Fruit fly (Drosophila melanogaster): ENCODE results near the gene c12.2.

The c12.2 gene

DNA sequence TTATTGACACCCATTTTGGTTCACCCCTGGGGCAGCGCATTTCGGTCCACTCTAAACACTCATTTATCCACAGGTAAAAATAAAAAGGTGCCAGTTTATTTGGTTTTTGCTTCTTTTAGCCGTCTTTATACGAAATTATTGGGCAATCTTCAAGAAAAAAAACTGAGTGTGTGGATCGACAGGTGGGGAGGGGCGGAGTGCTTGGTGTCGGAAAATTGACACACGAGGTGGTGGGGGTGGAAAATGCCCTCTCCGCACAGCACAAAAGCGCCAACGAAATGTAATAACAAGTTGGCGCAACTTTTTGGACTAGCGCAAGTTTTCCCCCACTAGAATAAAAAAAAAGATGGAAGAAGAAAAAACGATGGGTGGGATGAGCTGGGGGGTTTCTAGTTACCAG is 26.4 kb downstream of the c12.2 start:
- TF ChIP-seq Mnt (GFP tag; optimal IDR thresholded peaks at IDR 0.05), result no peak
- no peak for TF ChIP-seq CG12768 (GFP tag; optimal IDR thresholded peaks at IDR 0.05)
- TF ChIP-seq cic (GFP tag; optimal IDR thresholded peaks at IDR 0.05), result no peak
- TF ChIP-seq tj (GFP tag; optimal IDR thresholded peaks at IDR 0.05), result no peak

DNA sequence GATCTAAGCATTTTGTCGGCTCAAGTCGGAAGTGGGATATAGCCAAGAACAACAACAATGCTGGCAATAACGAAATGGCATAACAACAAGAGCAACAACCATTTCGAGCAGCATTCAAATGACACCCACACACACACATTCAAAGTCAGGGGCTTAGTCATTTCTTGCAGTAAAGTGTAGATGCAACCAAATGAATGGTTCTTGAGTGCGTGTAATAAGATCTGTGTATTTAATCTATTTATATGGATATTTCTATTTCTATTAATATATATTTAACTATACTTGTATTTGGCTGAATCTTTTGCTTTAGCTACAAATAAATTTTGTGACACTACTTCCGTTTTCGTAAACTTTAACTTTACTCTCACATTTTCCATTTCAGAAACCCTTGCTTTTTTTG is 28.6 kb downstream of the c12.2 start:
- TF ChIP-seq toe (GFP tag; optimal IDR thresholded peaks at IDR 0.05), result no peak

DNA sequence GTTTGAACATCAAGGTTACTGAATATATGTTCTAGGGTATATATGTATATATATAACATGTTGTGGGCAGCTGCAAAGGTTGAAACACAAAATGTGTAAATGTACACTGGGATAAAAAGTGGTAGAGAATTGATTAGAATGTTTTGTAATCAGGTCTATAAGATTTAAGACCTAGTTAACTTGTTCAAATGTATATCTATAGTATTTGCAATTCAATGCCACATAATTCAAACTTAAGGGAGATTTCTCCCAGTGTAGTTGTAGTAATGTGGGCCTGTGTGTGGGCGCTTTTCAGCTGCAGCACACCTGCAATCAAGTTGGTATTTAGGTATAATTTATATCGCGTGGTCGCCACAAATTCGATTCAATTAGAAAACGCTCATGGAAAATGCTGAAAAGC is 30.1 kb downstream of the c12.2 start:
- peak; percentile 18 for TF ChIP-seq CG7101 (tag; optimal IDR thresholded peaks at IDR 0.05)
- no peak for TF ChIP-seq Hr96 (GFP tag; optimal IDR thresholded peaks at IDR 0.05)
- no peak for TF ChIP-seq toe (GFP tag; optimal IDR thresholded peaks at IDR 0.05)
- TF ChIP-seq CG7045 (GFP tag; optimal IDR thresholded peaks at IDR 0.05), result peak; percentile 27
- TF ChIP-seq bab1 (GFP tag; optimal IDR thresholded peaks at IDR 0.05), result peak; percentile 9
- TF ChIP-seq CG14711 (tag; optimal IDR thresholded peaks at IDR 0.05), result peak; percentile 33

DNA sequence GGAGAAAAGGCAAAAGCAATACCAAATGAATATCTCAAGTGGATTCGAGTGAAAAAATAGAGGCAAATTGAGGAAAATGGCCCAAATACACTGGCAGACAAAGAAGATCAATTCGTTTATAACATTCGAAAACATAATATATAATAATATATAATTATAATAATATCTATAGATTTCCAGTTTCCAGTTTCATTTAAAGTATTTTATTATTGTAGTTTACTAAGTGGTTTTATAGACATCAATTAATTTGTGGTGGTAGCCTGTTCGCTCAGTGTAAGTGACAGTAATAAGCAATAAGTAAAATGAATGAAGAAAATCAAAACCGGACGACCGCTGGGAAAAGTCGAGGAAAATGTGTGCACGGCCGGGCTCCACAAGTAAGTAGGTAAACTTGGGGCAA is 31.1 kb downstream of the c12.2 start:
- TF ChIP-seq CG11617 (GFP tag; optimal IDR thresholded peaks at IDR 0.05), result no peak
- TF ChIP-seq ovo (GFP tag; optimal IDR thresholded peaks at IDR 0.05), result no peak
- no peak for TF ChIP-seq pad (GFP tag; optimal IDR thresholded peaks at IDR 0.05)
- no peak for TF ChIP-seq cnc (optimal IDR thresholded peaks at IDR 0.05)
- TF ChIP-seq CG1620 (GFP tag; optimal IDR thresholded peaks at IDR 0.05), result no peak
- TF ChIP-seq CG33017 (tag; optimal IDR thresholded peaks at IDR 0.05), result no peak
- TF ChIP-seq toe (GFP tag; optimal IDR thresholded peaks at IDR 0.05), result no peak
- no peak for TF ChIP-seq Clk (GFP tag; optimal IDR thresholded peaks at IDR 0.05)
- TF ChIP-seq CG7045 (GFP tag; optimal IDR thresholded peaks at IDR 0.05), result no peak
- TF ChIP-seq cic (GFP tag; optimal IDR thresholded peaks at IDR 0.05), result no peak
- TF ChIP-seq bab1 (GFP tag; optimal IDR thresholded peaks at IDR 0.05), result no peak
- no peak for TF ChIP-seq kay (GFP tag; ENCODE audit: borderline replicate concordance)
- no peak for TF ChIP-seq CG7101 (tag; optimal IDR thresholded peaks at IDR 0.05)
- no peak for TF ChIP-seq Mnt (GFP tag; optimal IDR thresholded peaks at IDR 0.05)
- TF ChIP-seq Hr96 (GFP tag; optimal IDR thresholded peaks at IDR 0.05), result no peak
- no peak for TF ChIP-seq Crg-1 (GFP tag; optimal IDR thresholded peaks at IDR 0.05)
- TF ChIP-seq tj (GFP tag; optimal IDR thresholded peaks at IDR 0.05), result no peak

DNA sequence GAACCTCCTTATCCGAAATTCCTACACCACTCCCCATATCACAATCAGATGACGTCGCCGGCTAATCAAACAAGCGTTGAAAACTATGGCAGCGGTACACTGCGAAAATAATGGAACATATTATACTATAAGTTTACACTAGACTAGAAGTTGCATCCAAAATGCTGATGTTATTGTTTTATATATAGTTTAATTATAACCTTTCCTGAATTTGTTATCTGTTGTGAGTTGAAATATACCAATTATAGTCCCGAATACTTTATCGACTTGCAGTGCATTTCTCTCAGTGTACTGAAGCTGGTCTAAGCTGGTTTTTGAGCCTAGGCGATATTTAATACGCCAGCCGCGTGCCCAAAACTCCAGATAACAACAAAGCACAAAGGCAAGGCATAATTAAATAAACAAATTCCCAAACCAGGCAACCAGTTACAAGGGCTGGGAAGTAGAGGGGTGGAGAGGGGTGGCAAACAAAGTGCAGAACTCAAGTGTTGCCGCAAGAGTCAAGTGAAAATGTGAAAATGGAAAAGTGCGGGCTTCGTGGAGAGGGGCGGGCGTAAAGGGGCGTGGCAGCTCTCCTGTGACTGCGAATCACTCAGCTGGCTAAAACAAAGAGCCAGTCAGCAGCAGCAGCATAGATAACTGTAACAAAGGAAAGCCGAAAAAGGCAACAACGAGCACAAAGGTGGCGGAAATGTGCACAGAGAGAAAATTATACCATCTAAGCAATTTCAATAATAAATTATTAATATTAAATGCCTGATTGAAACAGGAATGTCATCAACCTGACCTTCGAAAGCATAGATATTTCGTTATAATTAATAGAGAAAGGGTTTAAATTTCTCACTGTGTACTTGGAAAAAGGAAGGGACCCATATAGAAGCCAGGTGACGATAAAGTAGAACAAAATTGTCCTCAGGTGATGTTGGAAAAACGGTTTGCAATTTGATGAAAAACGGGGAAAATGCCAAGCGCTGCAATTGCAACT is 33.2 kb downstream of the c12.2 start:
- peak; percentile 45 for TF ChIP-seq CG33017 (tag; optimal IDR thresholded peaks at IDR 0.05)
- peak; percentile 31 for TF ChIP-seq bab1 (GFP tag; optimal IDR thresholded peaks at IDR 0.05)
- TF ChIP-seq Crg-1 (GFP tag; optimal IDR thresholded peaks at IDR 0.05), result no peak
- TF ChIP-seq CG1620 (GFP tag; optimal IDR thresholded peaks at IDR 0.05), result peak; percentile 26
- peak; percentile 60 for TF ChIP-seq CG14711 (tag; optimal IDR thresholded peaks at IDR 0.05)
- no peak for TF ChIP-seq CG5204 (GFP tag; optimal IDR thresholded peaks at IDR 0.05)
- no peak for TF ChIP-seq CG12768 (GFP tag; optimal IDR thresholded peaks at IDR 0.05)
- TF ChIP-seq pad (GFP tag; optimal IDR thresholded peaks at IDR 0.05), result peak; percentile 20
- peak; percentile 11 for TF ChIP-seq Hr96 (GFP tag; optimal IDR thresholded peaks at IDR 0.05)
- TF ChIP-seq tj (GFP tag; optimal IDR thresholded peaks at IDR 0.05), result peak; percentile 52
- TF ChIP-seq cnc (optimal IDR thresholded peaks at IDR 0.05), result no peak
- peak; percentile 64 for TF ChIP-seq CG7101 (tag; optimal IDR thresholded peaks at IDR 0.05)
- TF ChIP-seq kay (GFP tag; ENCODE audit: borderline replicate concordance), result no peak
- peak; percentile 38 for TF ChIP-seq CG11617 (GFP tag; optimal IDR thresholded peaks at IDR 0.05)
- TF ChIP-seq ovo (GFP tag; optimal IDR thresholded peaks at IDR 0.05), result peak; percentile 17
- TF ChIP-seq cic (GFP tag; optimal IDR thresholded peaks at IDR 0.05), result no peak
- TF ChIP-seq CG7045 (GFP tag; optimal IDR thresholded peaks at IDR 0.05), result no peak
- no peak for TF ChIP-seq Clk (GFP tag; optimal IDR thresholded peaks at IDR 0.05)
- TF ChIP-seq Mnt (GFP tag; optimal IDR thresholded peaks at IDR 0.05), result no peak
- TF ChIP-seq toe (GFP tag; optimal IDR thresholded peaks at IDR 0.05), result peak; percentile 25

DNA sequence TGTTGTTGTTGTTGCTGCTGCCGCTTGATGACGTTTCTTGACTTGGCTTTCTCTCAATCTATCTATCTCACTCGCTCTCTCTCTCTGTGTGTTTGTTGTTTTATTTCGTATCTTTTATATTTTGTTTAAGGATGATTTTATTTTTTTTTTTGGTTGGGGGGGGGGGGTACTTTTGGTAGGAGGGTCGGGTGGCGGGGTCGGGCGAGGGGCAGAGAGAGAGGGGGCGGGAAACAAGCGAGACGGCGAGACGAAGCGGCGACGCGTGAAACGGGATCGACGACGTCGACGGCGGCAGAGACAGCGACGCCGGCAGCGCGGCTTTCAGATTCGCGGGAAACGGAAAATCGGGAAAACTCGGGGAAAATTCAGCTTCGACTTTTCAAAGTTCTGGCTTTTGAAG is 35.6 kb downstream of the c12.2 start:
- TF ChIP-seq CG33017 (tag; optimal IDR thresholded peaks at IDR 0.05), result no peak
- no peak for TF ChIP-seq cic (GFP tag; optimal IDR thresholded peaks at IDR 0.05)
- TF ChIP-seq tj (GFP tag; optimal IDR thresholded peaks at IDR 0.05), result no peak
- no peak for TF ChIP-seq CG14711 (tag; optimal IDR thresholded peaks at IDR 0.05)

DNA sequence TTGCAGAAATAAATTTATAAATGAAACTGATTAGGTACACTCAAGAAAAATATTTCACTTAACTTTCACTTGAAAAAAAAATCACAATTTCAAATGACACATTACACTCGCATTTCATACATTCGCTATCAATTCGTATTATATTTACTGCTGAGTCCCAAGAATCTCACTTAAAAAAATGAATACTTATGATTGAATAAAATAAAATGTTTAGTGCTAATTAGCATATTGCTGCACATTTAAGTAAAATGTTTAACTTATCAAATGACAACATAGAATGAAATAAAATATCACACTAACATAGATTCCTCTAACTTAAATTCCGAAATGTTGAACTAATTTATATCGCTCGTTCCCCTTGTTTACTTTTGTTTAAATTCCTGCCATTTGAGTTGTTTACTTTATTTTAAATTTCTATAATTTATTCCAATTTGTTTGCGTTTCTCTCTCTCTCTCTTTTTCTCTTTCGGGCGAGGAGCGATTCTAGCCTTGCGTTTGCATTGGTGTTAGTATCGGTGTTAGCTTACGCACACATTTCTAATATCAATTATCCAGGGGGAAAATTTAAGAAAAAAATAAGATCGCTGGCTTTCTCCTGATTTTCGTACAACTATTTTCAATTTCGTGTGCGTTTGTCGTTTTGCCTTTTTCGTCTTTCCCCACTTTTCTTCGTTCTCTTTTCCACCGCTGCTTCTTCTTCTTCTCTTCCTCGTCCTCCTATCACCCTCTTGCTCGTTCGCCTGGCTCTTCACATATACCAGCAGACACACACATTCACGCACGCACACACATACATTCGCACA is 36.2 kb downstream of the c12.2 start:
- TF ChIP-seq toe (GFP tag; optimal IDR thresholded peaks at IDR 0.05) (no peak), tj (GFP tag; optimal IDR thresholded peaks at IDR 0.05) (peak; percentile 34), CG1620 (GFP tag; optimal IDR thresholded peaks at IDR 0.05) (peak; percentile 27), cic (GFP tag; optimal IDR thresholded peaks at IDR 0.05) (no peak), pad (GFP tag; optimal IDR thresholded peaks at IDR 0.05) (no peak), CG14711 (tag; optimal IDR thresholded peaks at IDR 0.05) (no peak), CG33017 (tag; optimal IDR thresholded peaks at IDR 0.05) (no peak), cnc (optimal IDR thresholded peaks at IDR 0.05) (no peak), bab1 (GFP tag; optimal IDR thresholded peaks at IDR 0.05) (no peak), Mnt (GFP tag; optimal IDR thresholded peaks at IDR 0.05) (no peak), CG7101 (tag; optimal IDR thresholded peaks at IDR 0.05) (no peak), Crg-1 (GFP tag; optimal IDR thresholded peaks at IDR 0.05) (peak; percentile 43), Clk (GFP tag; optimal IDR thresholded peaks at IDR 0.05) (no peak), CG12768 (GFP tag; optimal IDR thresholded peaks at IDR 0.05) (no peak), ovo (GFP tag; optimal IDR thresholded peaks at IDR 0.05) (peak; percentile 27), kay (GFP tag; ENCODE audit: borderline replicate concordance) (peak; percentile 38), CG11617 (GFP tag; optimal IDR thresholded peaks at IDR 0.05) (no peak), CG5204 (GFP tag; optimal IDR thresholded peaks at IDR 0.05) (no peak), CG7045 (GFP tag; optimal IDR thresholded peaks at IDR 0.05) (no peak), Hr96 (GFP tag; optimal IDR thresholded peaks at IDR 0.05) (no peak)

Data from whole organism, adult.